Worm (Caenorhabditis elegans) whole organism, L1 larva: ENCODE results near the gene pha-2.

ENCODE experiments used
- blmp-1 ChIP-seq: fragments of 150-350 bp; optimal IDR thresholded peaks from 2 replicates; lab custom pipeline; 2014; ENCODE audit warnings: missing biosample characterization, missing genetic modification characterization
- egl-27 ChIP-seq, 2 experiments: fragments of 150-350 bp in 1 of 2; sonication (generic microtip); optimal IDR thresholded peaks; 3 replicates each; lab custom pipeline; 2017 to 2018; ENCODE audit warnings: missing biosample characterization in 2 of 2, missing genetic modification characterization in 2 of 2, missing genetic modification reagents in 2 of 2
- elt-2 ChIP-seq: sonication (generic microtip); optimal IDR thresholded peaks from 2 replicates; lab custom pipeline; 2016; ENCODE audit warnings: missing genetic modification characterization, mild to moderate bottlenecking, inconsistent platforms, missing compliant biosample characterization, missing genetic modification reagents
- fos-1 ChIP-seq: fragments of 150-350 bp; optimal IDR thresholded peaks from 2 replicates; lab custom pipeline; 2014; ENCODE audit warnings: missing biosample characterization, missing genetic modification characterization
- hlh-4 ChIP-seq: sonication (generic microtip); optimal IDR thresholded peaks from 2 replicates; lab custom pipeline; 2016; ENCODE audit warnings: mild to moderate bottlenecking, missing genetic modification characterization, missing compliant biosample characterization
- isw-1 ChIP-seq: fragments of 200-800 bp; sonication (Bioruptor generic); IDR thresholded peaks from 2 replicates; pipeline ENCODE4 v1.3.6; 2022; ENCODE audit warnings: missing genetic modification characterization, missing compliant biosample characterization
- lin-13 ChIP-seq: fragments of 150-350 bp; optimal IDR thresholded peaks from 2 replicates; lab custom pipeline; 2014; ENCODE audit warnings: missing biosample characterization, missing genetic modification reagents, missing genetic modification characterization
- lin-39 ChIP-seq: fragments of 150-350 bp; optimal IDR thresholded peaks from 2 replicates; lab custom pipeline; 2014; ENCODE audit warnings: missing biosample characterization, missing genetic modification reagents, missing genetic modification characterization
- nhr-76 ChIP-seq: sonication (generic microtip); optimal IDR thresholded peaks from 2 replicates; lab custom pipeline; 2017; ENCODE audit warnings: missing biosample characterization, missing genetic modification characterization
- skn-1 ChIP-seq: fragments of 150-350 bp; optimal IDR thresholded peaks from 2 replicates; lab custom pipeline; 2014; ENCODE audit warnings: missing biosample characterization, missing genetic modification characterization
- unc-130 ChIP-seq: fragments of 150-350 bp; optimal IDR thresholded peaks from 2 replicates; lab custom pipeline; 2017; ENCODE audit warnings: missing biosample characterization, missing genetic modification characterization, inconsistent platforms
- unc-62 ChIP-seq: fragments of 150-350 bp; optimal IDR thresholded peaks from 2 replicates; lab custom pipeline; 2014; ENCODE audit warnings: missing biosample characterization, missing genetic modification reagents, missing genetic modification characterization
- vab-15 ChIP-seq: sonication (generic microtip); optimal IDR thresholded peaks from 2 replicates; lab custom pipeline; 2017; ENCODE audit warnings: missing genotype, mild to moderate bottlenecking, missing genetic modification characterization, missing compliant biosample characterization
- ztf-4 ChIP-seq: fragments of 150-350 bp; optimal IDR thresholded peaks from 2 replicates; lab custom pipeline; 2014; ENCODE audit warnings: missing biosample characterization, missing genetic modification characterization

DNA sequence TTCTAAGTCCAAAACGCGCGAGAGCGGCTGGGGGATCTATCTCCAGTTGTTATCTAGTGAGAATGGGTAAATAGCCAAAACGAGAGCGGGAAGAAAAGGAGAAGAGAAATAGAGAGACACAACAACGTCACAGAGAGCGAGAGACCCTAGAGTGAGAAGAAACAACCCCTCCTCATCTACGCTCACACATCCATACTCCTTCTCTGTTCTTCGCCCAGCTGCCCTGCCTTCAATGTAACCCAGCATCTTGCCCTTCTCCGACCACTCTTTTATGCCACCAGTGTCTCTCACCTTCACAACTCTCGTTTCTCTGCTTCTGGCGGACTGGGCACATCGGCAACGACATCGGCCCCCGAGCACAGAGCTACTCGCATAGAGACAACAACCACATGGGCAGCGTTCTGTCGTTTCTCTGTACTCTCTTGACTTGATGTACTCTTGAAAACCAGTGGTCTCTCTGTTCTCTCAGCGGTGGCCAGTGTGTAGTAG is 43.5 kb downstream of the pha-2 start:
- TF ChIP-seq lin-13, result peak; percentile 71
- TF ChIP-seq blmp-1 (tag; lab: Kevin White, UChicago), result peak; percentile 52
- TF ChIP-seq hlh-4 (tag; lab: Kevin White, UChicago), result no peak
- peak; percentile 38 for TF ChIP-seq unc-130 (tag; lab: Kevin White, UChicago)
- peak; percentile 45 to 81 for TF ChIP-seq egl-27 (tag; optimal IDR thresholded peaks at IDR 0.05; lab: Kevin White, UChicago)
- peak; percentile 68 for TF ChIP-seq isw-1 (GFP tag; lab: Robert Waterston, UW)
- TF ChIP-seq elt-2 (tag; lab: Kevin White, UChicago), result peak; percentile 37
- no peak for TF ChIP-seq unc-62 (GFP tag; lab: Kevin White, UChicago)
- no peak for TF ChIP-seq vab-15 (tag; lab: Kevin White, UChicago)
- no peak for TF ChIP-seq lin-39 (tag; lab: Kevin White, UChicago)
- peak; percentile 85 for TF ChIP-seq skn-1 (tag; lab: Kevin White, UChicago)
- TF ChIP-seq fos-1 (tag; lab: Kevin White, UChicago), result peak; percentile 70
- TF ChIP-seq ztf-4 (tag; lab: Kevin White, UChicago), result peak; percentile 68
- no peak for TF ChIP-seq nhr-76 (tag; lab: Kevin White, UChicago)
